Fruit fly (Drosophila melanogaster) whole organism, embryonic: Measurements from ENCODE around the gene Sfp33A2.

ENCODE experiments used
- Adf1 ChIP-seq: fragments of 200-800 bp; sonication (Bioruptor generic); IDR thresholded peaks from 2 replicates; pipeline ENCODE4 v1.3.6; 2022; ENCODE audit warnings: missing biosample characterization, missing genetic modification characterization
- CG10274 ChIP-seq: fragments of 200-800 bp; sonication (Bioruptor generic); optimal IDR thresholded peaks from 3 replicates; lab custom pipeline; 2017; ENCODE audit warnings: missing biosample characterization, mild to moderate bottlenecking, missing genetic modification characterization
- CG10366 ChIP-seq: fragments of 200-800 bp; sonication (Bioruptor generic); IDR thresholded peaks from 2 replicates; pipeline ENCODE4 v1.3.6; 2022; ENCODE audit warnings: missing biosample characterization, missing genetic modification characterization
- CG11504 ChIP-seq: fragments of 200-800 bp; sonication (Bioruptor generic); optimal IDR thresholded peaks from 3 replicates; lab custom pipeline; 2019; ENCODE audit warnings: missing biosample characterization, mild to moderate bottlenecking, missing genetic modification characterization, moderate library complexity
- CG12104 ChIP-seq: fragments of 200-800 bp; sonication (Bioruptor generic); optimal IDR thresholded peaks from 3 replicates; lab custom pipeline; 2016; ENCODE audit warnings: missing biosample characterization, missing genetic modification characterization
- CG12391 ChIP-seq: fragments of 200-800 bp; sonication (Bioruptor generic); optimal IDR thresholded peaks from 3 replicates; lab custom pipeline; 2018; ENCODE audit warnings: missing biosample characterization, mild to moderate bottlenecking, missing genetic modification characterization, moderate library complexity
- CG13296 ChIP-seq: fragments of 200-800 bp; sonication (Bioruptor generic); optimal IDR thresholded peaks from 3 replicates; lab custom pipeline; 2018; ENCODE audit warnings: missing biosample characterization, mild to moderate bottlenecking, missing genetic modification characterization
- CG13775 ChIP-seq: fragments of 200-800 bp; sonication (Bioruptor generic); optimal IDR thresholded peaks from 3 replicates; lab custom pipeline; 2017; ENCODE audit warnings: missing biosample characterization, mild to moderate bottlenecking, missing genetic modification characterization
- CG15514 ChIP-seq: fragments of 200-800 bp; sonication (Bioruptor generic); optimal IDR thresholded peaks from 3 replicates; lab custom pipeline; 2017; ENCODE audit warnings: missing biosample characterization, missing genetic modification characterization, mild to moderate bottlenecking, moderate library complexity, missing genetic modification reagents
- CG1602 ChIP-seq: fragments of 200-800 bp; sonication (Bioruptor generic); optimal IDR thresholded peaks from 3 replicates; lab custom pipeline; 2016; ENCODE audit warnings: missing biosample characterization, missing genetic modification characterization
- CG18599 ChIP-seq: fragments of 200-800 bp; sonication (Bioruptor generic); optimal IDR thresholded peaks from 3 replicates; lab custom pipeline; 2017; ENCODE audit warnings: missing biosample characterization, missing genetic modification characterization, mild to moderate bottlenecking, moderate library complexity, missing genetic modification reagents
- CG2120 ChIP-seq: fragments of 200-800 bp; sonication (Bioruptor generic); optimal IDR thresholded peaks from 3 replicates; lab custom pipeline; 2016; ENCODE audit warnings: missing biosample characterization, missing genetic modification characterization
- CG31388 ChIP-seq: fragments of 200-800 bp; sonication (Bioruptor generic); optimal IDR thresholded peaks from 2 replicates; lab custom pipeline; 2016; ENCODE audit warnings: missing biosample characterization, missing genetic modification characterization
- CG32772 ChIP-seq: fragments of 200-800 bp; sonication (Bioruptor generic); IDR thresholded peaks from 2 replicates; pipeline ENCODE4 v1.3.6; 2022; ENCODE audit warnings: missing biosample characterization, missing genetic modification characterization
- CG33213 ChIP-seq: fragments of 200-800 bp; sonication (Bioruptor generic); optimal IDR thresholded peaks from 3 replicates; lab custom pipeline; 2016; ENCODE audit warnings: missing biosample characterization, missing genetic modification characterization
- CG42726 ChIP-seq: fragments of 200-800 bp; sonication (Bioruptor generic); IDR thresholded peaks from 2 replicates; pipeline ENCODE4 v1.3.6; 2022; ENCODE audit warnings: missing biosample characterization, missing genetic modification characterization; ENCODE audit not compliant: partially characterized antibody
- CG4360 ChIP-seq: fragments of 200-800 bp; sonication (Bioruptor generic); IDR thresholded peaks from 2 replicates; pipeline ENCODE4 v1.3.6; 2022; ENCODE audit warnings: missing biosample characterization, missing genetic modification characterization
- CG4617 ChIP-seq: fragments of 200-800 bp; sonication (Bioruptor generic); optimal IDR thresholded peaks from 3 replicates; lab custom pipeline; 2016; ENCODE audit warnings: missing biosample characterization, missing genetic modification characterization, borderline replicate concordance
- Camta ChIP-seq: fragments of 200-800 bp; sonication (Bioruptor generic); optimal IDR thresholded peaks from 2 replicates; lab custom pipeline; 2016; ENCODE audit warnings: missing biosample characterization, missing genetic modification characterization
- Deaf1 ChIP-seq: fragments of 200-800 bp; optimal IDR thresholded peaks from 3 replicates; lab custom pipeline; 2019; ENCODE audit warnings: missing biosample characterization, mild to moderate bottlenecking, missing genetic modification characterization, moderate library complexity
- Dll ChIP-seq: fragments of 200-800 bp; sonication (Bioruptor generic); IDR thresholded peaks from 4 replicates; pipeline ENCODE4 v1.3.6; 2022; ENCODE audit warnings: missing biosample characterization, missing genetic modification characterization; ENCODE audit not compliant: partially characterized antibody
- Ets97D ChIP-seq: fragments of 200-800 bp; sonication (Bioruptor generic); optimal IDR thresholded peaks from 3 replicates; lab custom pipeline; 2016; ENCODE audit warnings: missing biosample characterization, missing genetic modification characterization
- Fer1 ChIP-seq: fragments of 200-800 bp; sonication (Bioruptor generic); optimal IDR thresholded peaks from 2 replicates; lab custom pipeline; 2017; ENCODE audit warnings: missing biosample characterization, mild to moderate bottlenecking, missing genetic modification characterization
- Hmr ChIP-seq: fragments of 200-800 bp; sonication (Bioruptor generic); optimal IDR thresholded peaks from 3 replicates; lab custom pipeline; 2017; ENCODE audit warnings: mild to moderate bottlenecking, missing biosample characterization, missing genetic modification reagents, missing genetic modification characterization
- Hr78 ChIP-seq, 2 experiments: fragments of 200-800 bp in 1 of 2; fragments of >200 bp in 1 of 2; sonication (Bioruptor generic) in 1 of 2; optimal IDR thresholded peaks; 2 replicates each; lab custom pipeline; 2017 to 2019; ENCODE audit warnings: missing biosample characterization in 2 of 2, missing genetic modification characterization in 2 of 2, mild to moderate bottlenecking in 1 of 2, moderate library complexity in 1 of 2
- Lim3 ChIP-seq: fragments of 200-800 bp; sonication (Bioruptor generic); IDR thresholded peaks from 2 replicates; pipeline ENCODE4 v1.3.6; 2022; ENCODE audit warnings: missing biosample characterization, missing genetic modification characterization
- Mad ChIP-seq: fragments of 200-800 bp; sonication (Bioruptor generic); optimal IDR thresholded peaks from 2 replicates; lab custom pipeline; 2016; ENCODE audit warnings: missing biosample characterization, missing genetic modification characterization
- Meics ChIP-seq: fragments of 200-800 bp; sonication (Bioruptor generic); optimal IDR thresholded peaks from 2 replicates; lab custom pipeline; 2017; ENCODE audit warnings: missing biosample characterization, mild to moderate bottlenecking, missing genetic modification characterization
- PHDP ChIP-seq: fragments of 200-800 bp; sonication (Bioruptor generic); optimal IDR thresholded peaks from 3 replicates; lab custom pipeline; 2018; ENCODE audit warnings: missing biosample characterization, mild to moderate bottlenecking, missing genetic modification characterization, moderate library complexity
- Sox100B ChIP-seq: fragments of 200-800 bp; sonication (Bioruptor generic); optimal IDR thresholded peaks from 3 replicates; lab custom pipeline; 2018; ENCODE audit warnings: missing biosample characterization, mild to moderate bottlenecking, missing genetic modification characterization
- dm ChIP-seq: fragments of 200-800 bp; sonication (Bioruptor generic); optimal IDR thresholded peaks from 3 replicates; lab custom pipeline; 2016; ENCODE audit warnings: missing biosample characterization, missing genetic modification characterization
- gem ChIP-seq: fragments of 200-800 bp; sonication (Bioruptor generic); optimal IDR thresholded peaks from 2 replicates; lab custom pipeline; 2019; ENCODE audit warnings: missing biosample characterization, mild to moderate bottlenecking, missing genetic modification characterization, moderate library complexity
- grau ChIP-seq: fragments of 200-800 bp; optimal IDR thresholded peaks from 3 replicates; lab custom pipeline; 2019; ENCODE audit warnings: missing biosample characterization, mild to moderate bottlenecking, missing genetic modification characterization, moderate library complexity
- hkb ChIP-seq, 2 experiments: fragments of 200-800 bp in 1 of 2; fragments of >200 bp in 1 of 2; sonication (Bioruptor generic) in 1 of 2; IDR thresholded peaks in 1 of 2; optimal IDR thresholded peaks in 1 of 2; 2 replicates each; pipeline versions ENCODE4 v1.3.6 to Lab custom; 2017 to 2022; ENCODE audit warnings: missing biosample characterization in 1 of 2, missing genetic modification characterization in 1 of 2
- jumu ChIP-seq: fragments of 200-800 bp; sonication (Bioruptor generic); optimal IDR thresholded peaks from 3 replicates; lab custom pipeline; 2016; ENCODE audit warnings: missing biosample characterization, missing genetic modification characterization
- lab ChIP-seq: fragments of 200-800 bp; sonication (Bioruptor generic); optimal IDR thresholded peaks from 3 replicates; lab custom pipeline; 2017; ENCODE audit warnings: missing biosample characterization, missing genetic modification characterization, mild to moderate bottlenecking, moderate library complexity, missing genetic modification reagents
- lmd ChIP-seq: fragments of 200-800 bp; sonication (Bioruptor generic); IDR thresholded peaks from 2 replicates; pipeline ENCODE4 v1.3.6; 2022; ENCODE audit warnings: missing biosample characterization, missing genetic modification characterization
- lov ChIP-seq, 2 experiments: fragments of 200-800 bp in 1 of 2; fragments of >200 bp in 1 of 2; sonication (Bioruptor generic) in 1 of 2; IDR thresholded peaks in 1 of 2; optimal IDR thresholded peaks in 1 of 2; 2 replicates in 1 of 2; 3 replicates in 1 of 2; pipeline versions ENCODE4 v1.3.6 to Lab custom; 2017 to 2022; ENCODE audit warnings: missing biosample characterization in 1 of 2, missing genetic modification characterization in 1 of 2
- mld ChIP-seq: fragments of 200-800 bp; sonication (Bioruptor generic); IDR thresholded peaks from 3 replicates; pipeline ENCODE4 v1.3.6; 2022; ENCODE audit warnings: missing biosample characterization, missing genetic modification characterization; ENCODE audit not compliant: partially characterized antibody
- nom ChIP-seq: fragments of 200-800 bp; sonication (Bioruptor generic); optimal IDR thresholded peaks from 2 replicates; lab custom pipeline; 2017; ENCODE audit warnings: missing biosample characterization, missing genetic modification characterization, mild to moderate bottlenecking, moderate library complexity, missing genetic modification reagents
- onecut ChIP-seq: fragments of 200-800 bp; sonication (Bioruptor generic); IDR thresholded peaks from 2 replicates; pipeline ENCODE4 v1.3.6; 2022; ENCODE audit warnings: missing biosample characterization, missing genetic modification characterization
- pnt ChIP-seq: fragments of 200-800 bp; sonication (Bioruptor generic); optimal IDR thresholded peaks from 3 replicates; lab custom pipeline; 2016; ENCODE audit warnings: missing biosample characterization, missing genetic modification characterization
- pzg ChIP-seq: fragments of 200-800 bp; sonication (Bioruptor generic); optimal IDR thresholded peaks from 3 replicates; lab custom pipeline; 2018; ENCODE audit warnings: missing biosample characterization, mild to moderate bottlenecking, missing genetic modification characterization, moderate library complexity
- repo ChIP-seq: fragments of 200-800 bp; sonication (Bioruptor generic); optimal IDR thresholded peaks from 2 replicates; lab custom pipeline; 2016; ENCODE audit warnings: missing biosample characterization, missing genetic modification characterization
- row ChIP-seq: fragments of 200-800 bp; sonication (Bioruptor generic); IDR thresholded peaks from 3 replicates; pipeline ENCODE4 v1.3.6; 2022; ENCODE audit warnings: missing biosample characterization, missing genetic modification characterization
- stwl ChIP-seq: fragments of 200-800 bp; sonication (Bioruptor generic); optimal IDR thresholded peaks from 3 replicates; lab custom pipeline; 2018; ENCODE audit warnings: missing biosample characterization, mild to moderate bottlenecking, missing genetic modification characterization, moderate library complexity
- trem ChIP-seq: fragments of 200-800 bp; optimal IDR thresholded peaks from 3 replicates; lab custom pipeline; 2019; ENCODE audit warnings: missing biosample characterization, mild to moderate bottlenecking, missing genetic modification characterization, moderate library complexity
- unpg ChIP-seq: fragments of 200-800 bp; sonication (Bioruptor generic); optimal IDR thresholded peaks from 3 replicates; lab custom pipeline; 2018; ENCODE audit warnings: missing biosample characterization, mild to moderate bottlenecking, missing genetic modification characterization, moderate library complexity

Gene Sfp33A2

dm6 chr2L:11816376-11816775 is 21.1 kb upstream of the Sfp33A2 start (continued):
- TF ChIP-seq mld (GFP tag; lab: Robert Waterston, UW) (no peak), CG13296 (GFP tag; lab: Kevin White, UChicago) (peak; percentile 93), repo (GFP tag; lab: Kevin White, UChicago) (peak; percentile 96), lov (optimal IDR thresholded peaks at IDR 0.05; lab: Kevin White, UChicago) (no peak), lov (GFP tag; IDR thresholded peaks at IDR 0.05; lab: Robert Waterston, UW) (peak; percentile 99), stwl (peak; percentile 98), CG4360 (GFP tag; lab: Robert Waterston, UW) (peak; percentile 75), CG42726 (GFP tag; lab: Robert Waterston, UW) (peak; percentile 50; the same call in 1 of the 2 replicates), trem (peak; percentile 86), Camta (peak; percentile 97), CG12391 (tag; lab: Kevin White, UChicago) (peak; percentile 83), Ets97D (GFP tag; lab: Kevin White, UChicago) (peak; percentile 99), Sox100B (GFP tag; lab: Kevin White, UChicago) (peak; percentile 94), pzg (peak; percentile 18), CG4617 (GFP tag; lab: Kevin White, UChicago) (peak; percentile 89), Hr78 (GFP tag; optimal IDR thresholded peaks at IDR 0.05; lab: Kevin White, UChicago) (peak in 1 of 2 experiments; percentile 49), CG13775 (peak; percentile 95), CG10274 (GFP tag; lab: Kevin White, UChicago) (peak; percentile 92), Hmr (peak; percentile 95), CG32772 (GFP tag; lab: Robert Waterston, UW) (peak; percentile 87), Deaf1 (peak; percentile 60), PHDP (tag; lab: Kevin White, UChicago) (peak; percentile 93), unpg (peak; percentile 94), nom (GFP tag; lab: Kevin White, UChicago) (no peak), CG1602 (peak; percentile 82), CG31388 (peak; percentile 81), Mad (GFP tag; lab: Kevin White, UChicago) (peak; percentile 95), Dll (GFP tag; lab: Robert Waterston, UW) (no peak)

dm6 chr2L:11823470-11824162 is 13.9 kb upstream of the Sfp33A2 start:
- TF ChIP-seq CG33213 (GFP tag; lab: Kevin White, UChicago) (no peak), CG15514 (GFP tag; lab: Kevin White, UChicago) (peak; percentile 1), jumu (no peak), CG2120 (GFP tag; lab: Kevin White, UChicago) (peak; percentile 52), Fer1 (GFP tag; lab: Kevin White, UChicago) (peak; percentile 28), CG18599 (GFP tag; lab: Kevin White, UChicago) (peak; percentile 35), Meics (GFP tag; lab: Kevin White, UChicago) (peak; percentile 4), lab (GFP tag; lab: Kevin White, UChicago) (peak; percentile 26), lmd (GFP tag; lab: Robert Waterston, UW) (0 out of 2 replicates have a peak, but pooled peaks have one; percentile 6), CG12104 (GFP tag; lab: Kevin White, UChicago) (no peak), Lim3 (GFP tag; lab: Robert Waterston, UW) (no peak), pnt (no peak), hkb (optimal IDR thresholded peaks at IDR 0.05; lab: Kevin White, UChicago) (peak; percentile 83), hkb (GFP tag; IDR thresholded peaks at IDR 0.05; lab: Robert Waterston, UW) (no peak), gem (peak; percentile 15), dm (GFP tag; lab: Kevin White, UChicago) (no peak), Adf1 (0 out of 2 replicates have a peak, but pooled peaks have one; percentile 11), grau (tag; lab: Kevin White, UChicago) (peak; percentile 28), row (GFP tag; lab: Robert Waterston, UW) (peak; percentile 72), CG11504 (peak; percentile 31), CG10366 (no peak), onecut (GFP tag; lab: Robert Waterston, UW) (peak; percentile 70)
